Worm (Caenorhabditis elegans) whole organism, late embryonic: Measurements from ENCODE around the gene cwf-19L2.

Experiments used
- ama-1 ChIP-seq: fragments of 150-350 bp; optimal IDR thresholded peaks from 2 replicates; lab custom pipeline; 2014
- ceh-45 ChIP-seq: fragments of 200-800 bp; sonication (Bioruptor generic); IDR thresholded peaks from 2 replicates; pipeline ENCODE4 v1.3.6; 2022; ENCODE audit warnings: missing genetic modification reagents, missing genetic modification characterization, missing compliant biosample characterization
- ceh-9 ChIP-seq: sonication (generic microtip); optimal IDR thresholded peaks from 2 replicates; lab custom pipeline; 2016; ENCODE audit warnings: mild to moderate bottlenecking, missing genetic modification characterization, inconsistent platforms, missing compliant biosample characterization
- elt-2 ChIP-seq: sonication (generic microtip); optimal IDR thresholded peaks from 2 replicates; lab custom pipeline; 2016; ENCODE audit warnings: missing genetic modification reagents, missing genetic modification characterization, missing compliant biosample characterization
- ets-4 ChIP-seq: sonication (generic microtip); optimal IDR thresholded peaks from 2 replicates; lab custom pipeline; 2016; ENCODE audit warnings: missing genetic modification characterization, missing compliant biosample characterization
- fkh-10 ChIP-seq: fragments of 150-350 bp; optimal IDR thresholded peaks from 2 replicates; lab custom pipeline; 2014; ENCODE audit warnings: missing biosample characterization, missing genetic modification reagents, missing genetic modification characterization
- gmeb-2 ChIP-seq: sonication (generic microtip); optimal IDR thresholded peaks from 2 replicates; lab custom pipeline; 2016; ENCODE audit warnings: missing genetic modification characterization, inconsistent platforms, missing compliant biosample characterization
- nfya-1 ChIP-seq: sonication (generic microtip); optimal IDR thresholded peaks from 2 replicates; lab custom pipeline; 2017; ENCODE audit warnings: missing genetic modification characterization, mild to moderate bottlenecking, missing compliant biosample characterization, antibody characterized with exemption, moderate library complexity
- pqm-1 ChIP-seq: sonication (generic microtip); optimal IDR thresholded peaks from 2 replicates; lab custom pipeline; 2016; ENCODE audit warnings: missing genetic modification characterization, missing compliant biosample characterization
- sdc-2 ChIP-seq: sonication (generic microtip); optimal IDR thresholded peaks from 2 replicates; lab custom pipeline; 2016; ENCODE audit warnings: missing genotype, missing genetic modification characterization, missing compliant biosample characterization
- tbx-2 ChIP-seq: sonication (generic microtip); optimal IDR thresholded peaks from 2 replicates; lab custom pipeline; 2016; ENCODE audit warnings: missing genetic modification characterization, missing compliant biosample characterization
- ztf-16 ChIP-seq: sonication (generic microtip); optimal IDR thresholded peaks from 2 replicates; lab custom pipeline; 2017; ENCODE audit warnings: missing genetic modification characterization, missing compliant biosample characterization

- no peak for TF ChIP-seq nfya-1
- TF ChIP-seq elt-2 (tag; lab: Kevin White, UChicago): no peak
- no peak for TF ChIP-seq ztf-16 (tag; lab: Kevin White, UChicago)
- TF ChIP-seq ets-4 (tag; lab: Kevin White, UChicago): no peak
- TF ChIP-seq ama-1 (lab: Kevin White, UChicago): no peak
- TF ChIP-seq tbx-2 (tag; lab: Kevin White, UChicago): no peak
- no peak for TF ChIP-seq pqm-1 (tag; lab: Kevin White, UChicago)
- no peak for TF ChIP-seq fkh-10 (GFP tag; lab: Kevin White, UChicago)
- no peak for TF ChIP-seq gmeb-2 (tag; lab: Kevin White, UChicago)
- no peak for TF ChIP-seq ceh-45 (GFP tag; lab: Robert Waterston, UW)
- TF ChIP-seq ceh-9 (tag; lab: Kevin White, UChicago): no peak
- TF ChIP-seq sdc-2 (tag; lab: Kevin White, UChicago): no peak
Observed at ce11 chrIII:7290462-7290861, 3.0 kb upstream of the cwf-19L2 start, which contains the start of gene algn-11.
